Worm (Caenorhabditis elegans): Measurements from ENCODE around the gene B0244.9.

B0244.9 gene

ce11 chrIII:5692690-5693089 lies 38.1 kb downstream of the B0244.9 start, which contains the start of the genes abi-1 and arle-14 (continued):
- no peak for TF ChIP-seq F23B12.7 (tag; optimal IDR thresholded peaks at IDR 0.05; ENCODE audit: insufficient read depth)
- no peak for TF ChIP-seq B0336.3 (GFP tag; IDR thresholded peaks at IDR 0.05)
- no peak for TF ChIP-seq F39B2.1 (GFP tag; IDR thresholded peaks at IDR 0.05)
- TF ChIP-seq F57C9.4 (tag; optimal IDR thresholded peaks at IDR 0.05): no peak
- no peak for TF ChIP-seq atf-7 (tag; optimal IDR thresholded peaks at IDR 0.05)
- no peak for TF ChIP-seq bed-2 (GFP tag; IDR thresholded peaks at IDR 0.05)
- no peak for TF ChIP-seq sptf-2 (GFP tag; optimal IDR thresholded peaks at IDR 0.05)
- TF ChIP-seq cebp-2 (GFP tag; IDR thresholded peaks at IDR 0.05): no peak
- no peak for TF ChIP-seq tlf-1 (GFP tag; optimal IDR thresholded peaks at IDR 0.05)
- no peak for TF ChIP-seq Y67H2A.10 (GFP tag; conservative IDR thresholded peaks at IDR 0.05)
- TF ChIP-seq dpl-1 (GFP tag; optimal IDR thresholded peaks at IDR 0.05): peak; percentile 23

DNA sequence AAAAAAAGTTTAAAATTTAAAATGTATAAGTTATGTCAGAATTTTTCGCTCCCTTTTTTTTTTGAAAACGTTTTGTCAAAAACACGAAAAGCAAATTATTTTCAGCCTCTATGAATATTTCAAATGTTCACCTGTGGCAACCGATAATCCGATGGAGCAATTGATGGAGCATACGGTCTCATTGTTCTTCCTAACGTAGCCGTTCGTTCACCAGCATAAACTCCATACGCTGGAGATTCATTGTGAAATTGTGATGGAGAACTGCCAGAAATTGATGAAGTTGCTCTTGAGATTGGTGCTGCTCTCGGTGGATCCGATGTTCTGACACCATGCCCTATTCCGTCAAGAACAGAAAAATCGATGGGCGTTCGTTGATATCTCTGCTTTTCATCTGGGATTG lies 39.0 kb downstream of the B0244.9 start:
- TF ChIP-seq ztf-18 (tag; optimal IDR thresholded peaks at IDR 0.05) (no peak), gei-17 (GFP tag; optimal IDR thresholded peaks at IDR 0.05) (no peak), lsl-1 (GFP tag; optimal IDR thresholded peaks at IDR 0.05) (no peak), attf-6 (GFP tag; IDR thresholded peaks at IDR 0.05) (no peak), nhr-90 (tag; optimal IDR thresholded peaks at IDR 0.05) (no peak)

ce11 chrIII:5688246-5688645 lies 42.6 kb downstream of the B0244.9 start:
- TF ChIP-seq hlh-12 (tag; optimal IDR thresholded peaks at IDR 0.05) (no peak), attf-3 (GFP tag; conservative IDR thresholded peaks at IDR 0.05) (0 out of 2 replicates have a peak, but pooled peaks have one; percentile 13), B0336.3 (GFP tag; IDR thresholded peaks at IDR 0.05) (no peak), hmg-1.2 (GFP tag; IDR thresholded peaks at IDR 0.05) (peak; percentile 44; the same call in 1 of the 2 replicates), dpl-1 (GFP tag; optimal IDR thresholded peaks at IDR 0.05) (no peak), let-526 (GFP tag; IDR thresholded peaks at IDR 0.05) (no peak), F33H1.4 (GFP tag; IDR thresholded peaks at IDR 0.05) (no peak), K12H6.12 (tag; optimal IDR thresholded peaks at IDR 0.05) (peak; percentile 47), nhr-80 (tag; optimal IDR thresholded peaks at IDR 0.05) (peak; percentile 40), cebp-1 (GFP tag; IDR thresholded peaks at IDR 0.05) (no peak), cebp-1 (tag; optimal IDR thresholded peaks at IDR 0.05) (peak; percentile 67), K11D2.4 (GFP tag; IDR thresholded peaks at IDR 0.05) (no peak), bed-2 (GFP tag; IDR thresholded peaks at IDR 0.05) (no peak), ZK185.1 (tag; optimal IDR thresholded peaks at IDR 0.05; ENCODE audit: poor library complexity, severe bottlenecking) (peak; percentile 6), F52B5.7 (tag; optimal IDR thresholded peaks at IDR 0.05) (no peak), ekl-4 (GFP tag; IDR thresholded peaks at IDR 0.05) (no peak), nhr-27 (tag; optimal IDR thresholded peaks at IDR 0.05) (no peak), F23B12.7 (tag; optimal IDR thresholded peaks at IDR 0.05; ENCODE audit: insufficient read depth) (no peak), nfyb-1 (GFP tag; IDR thresholded peaks at IDR 0.05) (no peak), rcor-1 (GFP tag; IDR thresholded peaks at IDR 0.05) (no peak), snpc-3.4 (tag; optimal IDR thresholded peaks at IDR 0.05) (no peak), attf-5 (GFP tag; optimal IDR thresholded peaks at IDR 0.05) (peak; percentile 5), Y53F4B.3 (GFP tag; IDR thresholded peaks at IDR 0.05) (no peak)

ce11 chrIII:5683998-5684397 lies 46.8 kb downstream of the B0244.9 start, which contains the start of gene rcan-1:
Gene rcan-1 (minus strand): TSS chrIII:5684098.
- TF ChIP-seq nhr-120 (GFP tag; IDR thresholded peaks at IDR 0.05): no peak
- TF ChIP-seq F55B11.4 (tag; optimal IDR thresholded peaks at IDR 0.05; ENCODE audit: borderline replicate concordance, insufficient read depth): no peak
- no peak for TF ChIP-seq snpc-4 (GFP tag; optimal IDR thresholded peaks at IDR 0.05)
- no peak for TF ChIP-seq snpc-4 (tag; optimal IDR thresholded peaks at IDR 0.05)
- TF ChIP-seq xnd-1 (tag; optimal IDR thresholded peaks at IDR 0.05): no peak
